Worm (Caenorhabditis elegans) whole organism, L4 larva: ENCODE measurements around the gene F41C3.8.

Source experiments
- ces-1 ChIP-seq: fragments of 150-350 bp; sonication (generic microtip); optimal IDR thresholded peaks from 4 replicates; lab custom pipeline; 2014; ENCODE audit warnings: missing biosample characterization, missing genetic modification reagents, missing genetic modification characterization
- dpl-1 ChIP-seq: fragments of 150-350 bp; optimal IDR thresholded peaks from 2 replicates; lab custom pipeline; 2014; ENCODE audit warnings: missing biosample characterization, missing genetic modification reagents, missing genetic modification characterization
- egl-27 ChIP-seq: sonication (generic microtip); optimal IDR thresholded peaks from 3 replicates; lab custom pipeline; 2017; ENCODE audit warnings: missing biosample characterization, missing genetic modification reagents, missing genetic modification characterization
- nhr-11 ChIP-seq: fragments of 150-350 bp; optimal IDR thresholded peaks from 2 replicates; lab custom pipeline; 2014; ENCODE audit warnings: missing biosample characterization, missing genetic modification characterization
- nhr-76 ChIP-seq: fragments of 150-350 bp; optimal IDR thresholded peaks from 2 replicates; lab custom pipeline; 2014; ENCODE audit warnings: missing biosample characterization, missing genetic modification characterization
- vab-7 ChIP-seq: fragments of 200-800 bp; sonication (Bioruptor generic); IDR thresholded peaks from 2 replicates; pipeline ENCODE4 v1.3.6; 2022; ENCODE audit warnings: missing genetic modification reagents, missing genetic modification characterization, missing compliant biosample characterization
- zip-2 ChIP-seq: fragments of 150-350 bp; optimal IDR thresholded peaks from 2 replicates; lab custom pipeline; 2014; ENCODE audit warnings: missing biosample characterization, missing genetic modification characterization

ce11 chrII:4693129-4693528, 22.7 kb upstream of the F41C3.8 start, which contains the start of gene F10G7.5:
- TF ChIP-seq vab-7 (GFP tag; lab: Robert Waterston, UW) (no peak), ces-1 (no peak), zip-2 (no peak), dpl-1 (no peak), egl-27 (tag; lab: Kevin White, UChicago) (no peak), nhr-11 (no peak), nhr-76 (tag; lab: Kevin White, UChicago) (no peak)
